Worm (Caenorhabditis elegans) whole organism, L3 larva: ENCODE results near the gene sru-8.

ENCODE experiments used
- ama-1 ChIP-seq: fragments of 150-350 bp; optimal IDR thresholded peaks from 2 replicates; lab custom pipeline; 2018
- ceh-16 ChIP-seq: sonication (generic microtip); optimal IDR thresholded peaks from 2 replicates; lab custom pipeline; 2017; ENCODE audit warnings: missing biosample characterization, missing genetic modification characterization
- ceh-82 ChIP-seq: fragments of 150-350 bp; optimal IDR thresholded peaks from 2 replicates; lab custom pipeline; 2014; ENCODE audit warnings: missing biosample characterization, missing genetic modification characterization
- ceh-9 ChIP-seq: sonication (generic microtip); optimal IDR thresholded peaks from 2 replicates; lab custom pipeline; 2018; ENCODE audit warnings: missing biosample characterization, missing genetic modification characterization
- egl-27 ChIP-seq: sonication (generic microtip); optimal IDR thresholded peaks from 4 replicates; lab custom pipeline; 2017; ENCODE audit warnings: missing biosample characterization, missing genetic modification reagents, missing genetic modification characterization
- egl-5 ChIP-seq: fragments of 150-350 bp; optimal IDR thresholded peaks from 2 replicates; lab custom pipeline; 2017; ENCODE audit warnings: missing biosample characterization, missing genetic modification reagents, missing genetic modification characterization, inconsistent platforms
- elt-1 ChIP-seq: fragments of 150-350 bp; optimal IDR thresholded peaks from 2 replicates; lab custom pipeline; 2014; ENCODE audit warnings: missing biosample characterization, missing genetic modification characterization
- elt-3 ChIP-seq, 3 experiments: fragments of 150-350 bp in 1 of 3; sonication (generic microtip) in 2 of 3; optimal IDR thresholded peaks; 2 replicates in 2 of 3; 4 replicates in 1 of 3; lab custom pipeline; 2014 to 2017; ENCODE audit warnings: missing biosample characterization in 3 of 3, missing genetic modification characterization in 3 of 3
- eor-1 ChIP-seq, 2 experiments: fragments of 150-350 bp; optimal IDR thresholded peaks; 2 replicates each; lab custom pipeline; 2014 to 2018; ENCODE audit warnings: missing biosample characterization in 2 of 2, missing genetic modification characterization in 2 of 2
- fkh-10 ChIP-seq: sonication (generic microtip); optimal IDR thresholded peaks from 2 replicates; lab custom pipeline; 2017; ENCODE audit warnings: missing biosample characterization, missing genetic modification reagents, missing genetic modification characterization
- fkh-2 ChIP-seq: fragments of 150-350 bp; optimal IDR thresholded peaks from 2 replicates; lab custom pipeline; 2014; ENCODE audit warnings: missing biosample characterization, missing genetic modification reagents, missing genetic modification characterization
- hmg-11 ChIP-seq: sonication (generic microtip); optimal IDR thresholded peaks from 2 replicates; lab custom pipeline; 2016; ENCODE audit warnings: missing genetic modification characterization, missing compliant biosample characterization
- jun-1 ChIP-seq: fragments of 150-350 bp; optimal IDR thresholded peaks from 2 replicates; lab custom pipeline; 2014; ENCODE audit warnings: missing biosample characterization, missing genetic modification reagents, missing genetic modification characterization
- lin-15B ChIP-seq: fragments of 150-350 bp; optimal IDR thresholded peaks from 2 replicates; lab custom pipeline; 2014; ENCODE audit warnings: missing biosample characterization, missing genetic modification characterization
- lsy-12 ChIP-seq: sonication (generic microtip); optimal IDR thresholded peaks from 2 replicates; lab custom pipeline; 2016; ENCODE audit warnings: mild to moderate bottlenecking, missing genetic modification characterization, missing compliant biosample characterization
- mdl-1 ChIP-seq: fragments of 150-350 bp; optimal IDR thresholded peaks from 2 replicates; lab custom pipeline; 2014; ENCODE audit warnings: missing biosample characterization, missing genetic modification characterization
- nfya-1 ChIP-seq: sonication (generic microtip); optimal IDR thresholded peaks from 2 replicates; lab custom pipeline; 2017; ENCODE audit warnings: missing genetic modification characterization, mild to moderate bottlenecking, missing compliant biosample characterization, antibody characterized with exemption, moderate library complexity; ENCODE audit not compliant: insufficient read depth
- nhr-11 ChIP-seq: fragments of 150-350 bp; optimal IDR thresholded peaks from 2 replicates; lab custom pipeline; 2014; ENCODE audit warnings: missing biosample characterization, missing genetic modification characterization
- nhr-12 ChIP-seq: fragments of 150-350 bp; optimal IDR thresholded peaks from 2 replicates; lab custom pipeline; 2014; ENCODE audit warnings: missing biosample characterization, missing genetic modification characterization
- nhr-23 ChIP-seq: fragments of 150-350 bp; optimal IDR thresholded peaks from 2 replicates; lab custom pipeline; 2014; ENCODE audit warnings: missing biosample characterization, missing genetic modification reagents, missing genetic modification characterization
- nhr-237 ChIP-seq: fragments of 150-350 bp; optimal IDR thresholded peaks from 2 replicates; lab custom pipeline; 2014; ENCODE audit warnings: missing biosample characterization, missing genetic modification characterization
- nhr-25 ChIP-seq: sonication (generic microtip); optimal IDR thresholded peaks from 2 replicates; lab custom pipeline; 2017; ENCODE audit warnings: missing biosample characterization, missing genetic modification characterization
- nhr-28 ChIP-seq: fragments of 150-350 bp; optimal IDR thresholded peaks from 2 replicates; lab custom pipeline; 2014; ENCODE audit warnings: missing biosample characterization, missing genetic modification characterization
- nhr-67 ChIP-seq: fragments of 150-350 bp; optimal IDR thresholded peaks from 2 replicates; lab custom pipeline; 2014; ENCODE audit warnings: missing biosample characterization, missing genetic modification characterization
- nhr-76 ChIP-seq: fragments of 150-350 bp; sonication (generic microtip); optimal IDR thresholded peaks from 5 replicates; lab custom pipeline; 2014; ENCODE audit warnings: missing biosample characterization, missing genetic modification characterization
- pha-4 ChIP-seq: fragments of 150-350 bp; optimal IDR thresholded peaks from 2 replicates; lab custom pipeline; 2014; ENCODE audit warnings: missing biosample characterization, missing genetic modification reagents, missing genetic modification characterization
- snpc-4 ChIP-seq: fragments of 150-350 bp; optimal IDR thresholded peaks from 2 replicates; lab custom pipeline; 2014; ENCODE audit warnings: missing biosample characterization, missing genetic modification characterization
- tbx-2 ChIP-seq: sonication (generic microtip); optimal IDR thresholded peaks from 2 replicates; lab custom pipeline; 2016; ENCODE audit warnings: mild to moderate bottlenecking, missing genetic modification characterization, missing compliant biosample characterization
- unc-39 ChIP-seq: sonication (generic microtip); optimal IDR thresholded peaks from 4 replicates; lab custom pipeline; 2017; ENCODE audit warnings: missing biosample characterization, missing genetic modification characterization
- unc-62 ChIP-seq: fragments of 150-350 bp; sonication (generic microtip); optimal IDR thresholded peaks from 4 replicates; lab custom pipeline; 2014; ENCODE audit warnings: missing biosample characterization, missing genetic modification reagents, missing genetic modification characterization
- zag-1 ChIP-seq: fragments of 150-350 bp; optimal IDR thresholded peaks from 2 replicates; lab custom pipeline; 2014; ENCODE audit warnings: missing biosample characterization, missing genetic modification characterization
- ztf-11 ChIP-seq: fragments of 150-350 bp; optimal IDR thresholded peaks from 2 replicates; lab custom pipeline; 2014; ENCODE audit warnings: missing biosample characterization, missing genetic modification characterization
- ztf-4 ChIP-seq: fragments of 150-350 bp; optimal IDR thresholded peaks from 2 replicates; lab custom pipeline; 2014; ENCODE audit warnings: missing biosample characterization, missing genetic modification characterization

The sru-8 gene

DNA sequence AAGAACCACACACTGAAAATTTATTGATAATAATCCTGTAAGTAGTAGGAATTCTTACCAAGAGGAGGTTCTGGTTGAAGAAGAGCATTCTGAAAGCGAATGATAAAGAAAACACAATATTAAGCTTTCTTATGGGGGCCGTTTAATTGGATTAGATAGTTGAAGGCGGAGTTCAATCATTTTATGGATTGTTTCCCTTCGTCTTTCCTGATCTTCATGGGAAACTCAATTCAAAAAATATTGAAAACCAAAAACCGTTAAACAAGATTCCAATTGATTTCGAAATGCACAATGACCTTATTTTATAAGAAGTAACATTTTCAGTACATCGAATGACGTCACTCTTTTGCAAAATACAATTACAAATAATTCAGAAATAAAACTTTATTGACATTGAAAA, 44.6 kb upstream of the sru-8 start, which contains the start of gene F46B6.13:
Gene F46B6.13 (minus strand): TSS at position 101 of the 400 bp plus-strand sequence.
- TF ChIP-seq nhr-25 (tag; lab: Kevin White, UChicago) (no peak), elt-3 (tag; optimal IDR thresholded peaks at IDR 0.05; lab: Kevin White, UChicago) (no peak), ceh-82 (tag; lab: Kevin White, UChicago) (no peak), lin-15B (tag; lab: Kevin White, UChicago) (no peak), nhr-76 (tag; lab: Kevin White, UChicago) (no peak), nhr-67 (no peak), ama-1 (no peak), nhr-237 (tag; lab: Kevin White, UChicago) (no peak), unc-39 (tag; lab: Kevin White, UChicago) (no peak), lsy-12 (no peak), nhr-23 (tag; lab: Kevin White, UChicago) (no peak), mdl-1 (tag; lab: Kevin White, UChicago) (no peak)

DNA sequence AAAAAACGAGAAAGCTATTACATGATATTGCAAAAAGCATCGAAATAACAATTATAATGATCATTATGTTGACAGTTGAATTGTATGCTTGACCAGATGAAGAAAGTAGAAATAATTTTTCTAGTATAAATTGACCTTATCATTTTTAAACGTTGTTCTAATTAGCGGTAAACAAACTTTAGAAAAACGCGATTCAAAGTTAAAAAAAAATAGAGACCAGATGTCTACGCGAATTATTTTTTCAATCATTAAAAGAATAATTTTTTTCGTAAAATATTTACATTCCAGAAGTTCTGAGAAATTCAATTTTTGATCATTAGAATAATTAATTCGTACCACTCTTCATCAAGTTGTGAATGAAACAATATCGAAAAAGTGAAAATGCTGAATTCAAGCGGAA, 41.7 kb upstream of the sru-8 start, which contains the start of gene F46B6.10:
Gene F46B6.10 (minus strand): TSS at position 101 of the 400 bp plus-strand sequence.
- TF ChIP-seq ztf-11 (tag; lab: Kevin White, UChicago): no peak
- TF ChIP-seq, all 47 proteins: peak for 0

DNA sequence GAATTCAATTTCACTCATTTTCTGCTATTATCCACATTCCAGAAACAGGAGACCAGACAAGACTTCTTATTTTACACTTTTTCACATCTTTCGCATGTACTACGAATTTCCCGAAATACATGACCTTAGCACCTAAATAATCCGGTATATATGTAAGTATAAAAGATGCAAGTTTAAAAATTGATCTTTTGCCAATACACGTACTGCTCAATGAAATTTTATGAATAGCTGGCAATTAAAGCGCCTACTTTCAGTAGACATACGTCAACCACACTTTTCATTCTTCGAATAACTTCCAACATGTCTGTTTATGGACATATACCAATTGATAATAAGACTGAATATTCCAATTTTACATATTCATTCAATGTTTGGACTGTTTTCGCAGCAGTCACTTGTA, 40.5 kb upstream of the sru-8 start, which contains the start of gene sru-39:
Gene sru-39 (plus strand): TSS at position 301 of the 400 bp plus-strand sequence.
- no peak for TF ChIP-seq unc-39 (tag; lab: Kevin White, UChicago)
- TF ChIP-seq nhr-28 (tag; lab: Kevin White, UChicago): no peak
- no peak for TF ChIP-seq egl-27 (tag; lab: Kevin White, UChicago)
- no peak for TF ChIP-seq mdl-1 (tag; lab: Kevin White, UChicago)
- TF ChIP-seq ceh-16 (tag; lab: Kevin White, UChicago): no peak
- TF ChIP-seq ceh-9: no peak
- TF ChIP-seq fkh-2 (tag; lab: Kevin White, UChicago): no peak
- TF ChIP-seq nhr-12 (tag; lab: Kevin White, UChicago): no peak
- TF ChIP-seq nhr-25 (tag; lab: Kevin White, UChicago): no peak
- no peak for TF ChIP-seq jun-1 (tag; lab: Kevin White, UChicago)

ce11 chrV:9805161-9805560, 38.5 kb upstream of the sru-8 start, which contains the start of gene sru-37:
sru-37 (plus strand) TSS chrV:9805461.
- TF ChIP-seq fkh-10 (GFP tag; lab: Kevin White, UChicago): no peak
- TF ChIP-seq hmg-11 (tag; lab: Kevin White, UChicago): no peak
- no peak for TF ChIP-seq unc-62
- TF ChIP-seq nhr-76 (tag; lab: Kevin White, UChicago): no peak
- TF ChIP-seq ceh-82 (tag; lab: Kevin White, UChicago): no peak

- TF ChIP-seq nhr-28 (tag; lab: Kevin White, UChicago) (no peak), egl-5 (no peak), nfya-1 (tag; lab: Kevin White, UChicago) (no peak), fkh-2 (tag; lab: Kevin White, UChicago) (no peak), nhr-23 (tag; lab: Kevin White, UChicago) (no peak), snpc-4 (tag; lab: Kevin White, UChicago) (no peak), eor-1 (tag; optimal IDR thresholded peaks at IDR 0.05; lab: Kevin White, UChicago) (no peak), nhr-76 (tag; lab: Kevin White, UChicago) (no peak), egl-27 (tag; lab: Kevin White, UChicago) (no peak), fkh-10 (GFP tag; lab: Kevin White, UChicago) (no peak), unc-62 (no peak)
- TF ChIP-seq, all 47 proteins: peak for 0
Observed at ce11 chrV:9811154-9811553, 32.5 kb upstream of the sru-8 start, which contains the start of gene sru-29. sru-29 (plus strand) TSS chrV:9811454.

DNA sequence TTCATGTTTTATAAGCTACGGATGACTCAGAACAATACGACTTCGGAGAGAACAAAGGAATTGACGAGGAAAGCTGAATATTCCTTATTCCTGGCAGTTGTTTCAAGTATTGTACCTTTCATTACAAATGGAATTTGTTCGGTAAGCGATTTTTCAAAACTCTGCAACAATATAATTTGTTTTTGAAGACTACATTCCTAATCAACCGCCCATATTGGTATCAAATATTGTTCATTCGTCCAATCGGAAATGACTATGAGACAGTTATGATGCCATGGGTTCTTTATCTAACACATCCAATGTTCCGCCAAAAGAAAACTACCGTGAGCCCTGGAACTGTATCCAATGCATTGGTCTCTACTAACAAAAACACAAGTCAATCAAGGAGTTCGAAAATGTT, 31.4 kb upstream of the sru-8 start:
- no peak for TF ChIP-seq tbx-2 (tag; lab: Kevin White, UChicago)
- TF ChIP-seq elt-1: no peak
- no peak for TF ChIP-seq pha-4 (tag; lab: Kevin White, UChicago)
- no peak for TF ChIP-seq nhr-11 (tag; lab: Kevin White, UChicago)
- no peak for TF ChIP-seq nhr-23 (tag; lab: Kevin White, UChicago)
- TF ChIP-seq elt-3 (tag; optimal IDR thresholded peaks at IDR 0.05; lab: Kevin White, UChicago): no peak
- no peak for TF ChIP-seq ztf-4
- no peak for TF ChIP-seq zag-1
- TF ChIP-seq egl-5: no peak
- no peak for TF ChIP-seq lin-15B (tag; lab: Kevin White, UChicago)
- TF ChIP-seq, all 47 proteins: peak for 0
